Fruit fly (Drosophila melanogaster): Measurements from ENCODE around the gene oc.

The oc gene

dm6 chrX:8671348-8672298 lies 21.1 kb upstream of the oc start (continued):
- TF ChIP-seq CG13894 (tag; optimal IDR thresholded peaks at IDR 0.05) (no peak), CG17361 (GFP tag; IDR thresholded peaks at IDR 0.05) (peak; percentile 65), her (GFP tag; optimal IDR thresholded peaks at IDR 0.05) (no peak), Sry-β (GFP tag; optimal IDR thresholded peaks at IDR 0.05) (no peak), HLH3B (GFP tag; IDR thresholded peaks at IDR 0.05) (peak; percentile 64), gcm (GFP tag; optimal IDR thresholded peaks at IDR 0.05) (peak; percentile 41), gsb (GFP tag; IDR thresholded peaks at IDR 0.05) (no peak), ind (GFP tag; optimal IDR thresholded peaks at IDR 0.05) (no peak), p53 (GFP tag; optimal IDR thresholded peaks at IDR 0.05) (no peak), dysf (GFP tag; IDR thresholded peaks at IDR 0.05) (peak; percentile 57; the same call in 1 of the 3 replicates), Hr39 (optimal IDR thresholded peaks at IDR 0.05) (no peak), dan (GFP tag; IDR thresholded peaks at IDR 0.05) (peak; percentile 55; the same call in 1 of the 2 replicates), CG17568 (GFP tag; optimal IDR thresholded peaks at IDR 0.05) (no peak), Sin3A (optimal IDR thresholded peaks at IDR 0.05) (no peak), fd96Cb (tag; optimal IDR thresholded peaks at IDR 0.05) (peak; percentile 42), CG11723 (GFP tag; optimal IDR thresholded peaks at IDR 0.05) (no peak), CG4730 (GFP tag; IDR thresholded peaks at IDR 0.05) (no peak; the same call in 1 of the 2 replicates), B-H1 (GFP tag; IDR thresholded peaks at IDR 0.05) (no peak), Dek (tag; optimal IDR thresholded peaks at IDR 0.05) (no peak), tll (GFP tag; optimal IDR thresholded peaks at IDR 0.05) (no peak), BEAF-32 (GFP tag; optimal IDR thresholded peaks at IDR 0.05) (no peak), tin (GFP tag; optimal IDR thresholded peaks at IDR 0.05) (peak; percentile 20), Spps (tag; optimal IDR thresholded peaks at IDR 0.05) (no peak), Drgx (GFP tag; IDR thresholded peaks at IDR 0.05) (no peak), sd (tag; optimal IDR thresholded peaks at IDR 0.05) (no peak), CG4282 (GFP tag; optimal IDR thresholded peaks at IDR 0.05) (no peak), lilli (GFP tag; optimal IDR thresholded peaks at IDR 0.05) (no peak), Atf-2 (GFP tag; optimal IDR thresholded peaks at IDR 0.05) (no peak), ara (GFP tag; IDR thresholded peaks at IDR 0.05) (peak; percentile 81), CG8944 (GFP tag; optimal IDR thresholded peaks at IDR 0.05) (peak; percentile 21), so (GFP tag; IDR thresholded peaks at IDR 0.05) (0 out of 3 replicates have a peak, but pooled peaks have one; percentile 22), CG11696 (GFP tag; IDR thresholded peaks at IDR 0.05) (no peak), nom (GFP tag; optimal IDR thresholded peaks at IDR 0.05) (no peak), Dp (GFP tag; optimal IDR thresholded peaks at IDR 0.05) (no peak), Fer1 (GFP tag; optimal IDR thresholded peaks at IDR 0.05) (no peak), fd3F (GFP tag; optimal IDR thresholded peaks at IDR 0.05) (no peak), sim (GFP tag; IDR thresholded peaks at IDR 0.05) (0 out of 2 replicates have a peak, but pooled peaks have one; percentile 9), zen2 (GFP tag; IDR thresholded peaks at IDR 0.05; ENCODE audit: partially characterized antibody) (no peak), Asciz (GFP tag; optimal IDR thresholded peaks at IDR 0.05) (no peak), fd64A (GFP tag; optimal IDR thresholded peaks at IDR 0.05) (no peak), Kr (GFP tag; optimal IDR thresholded peaks at IDR 0.05) (no peak), CG17829 (tag; optimal IDR thresholded peaks at IDR 0.05) (peak; percentile 60), ham (GFP tag; IDR thresholded peaks at IDR 0.05) (no peak), Med (GFP tag) (peak; percentile 84), CG11504 (tag; optimal IDR thresholded peaks at IDR 0.05) (peak; percentile 59), CG12236 (GFP tag; optimal IDR thresholded peaks at IDR 0.05) (no peak), Mrtf (GFP tag; IDR thresholded peaks at IDR 0.05) (0 out of 3 replicates have a peak, but pooled peaks have one; percentile 49), Bdp1 (GFP tag; optimal IDR thresholded peaks at IDR 0.05) (no peak), CG15011 (GFP tag; optimal IDR thresholded peaks at IDR 0.05) (no peak)
